Worm (Caenorhabditis elegans): ENCODE results near the gene fbxa-22.
A peak's percentile ranks its signal among the peaks of the same experiment; 100 is the strongest.

The fbxa-22 gene

ce11 chrIII:981960-982359 lies 43.3 kb downstream of the fbxa-22 start (continued):
- TF ChIP-seq syd-9 (tag; optimal IDR thresholded peaks at IDR 0.05) = no peak
- TF ChIP-seq ceh-19 (GFP tag; optimal IDR thresholded peaks at IDR 0.05) = no peak
- no peak for TF ChIP-seq npax-4 (tag; optimal IDR thresholded peaks at IDR 0.05)
- TF ChIP-seq elt-2 (tag; optimal IDR thresholded peaks at IDR 0.05) = no peak
- TF ChIP-seq tbx-2 (tag; optimal IDR thresholded peaks at IDR 0.05) = peak; percentile 23
- TF ChIP-seq Y22D7AL.16 (tag; optimal IDR thresholded peaks at IDR 0.05) = no peak
- no peak for TF ChIP-seq hlh-8 (tag; optimal IDR thresholded peaks at IDR 0.05)
- no peak for TF ChIP-seq odd-2 (tag; optimal IDR thresholded peaks at IDR 0.05)
- TF ChIP-seq ceh-31 (tag; optimal IDR thresholded peaks at IDR 0.05) = peak; percentile 9
- peak; percentile 27 for TF ChIP-seq dve-1 (tag; optimal IDR thresholded peaks at IDR 0.05)
- no peak for TF ChIP-seq hlh-30 (tag; optimal IDR thresholded peaks at IDR 0.05; ENCODE audit: insufficient read depth)
- TF ChIP-seq gmeb-2 (tag; optimal IDR thresholded peaks at IDR 0.05) = no peak
- no peak for TF ChIP-seq eyg-1 (tag; optimal IDR thresholded peaks at IDR 0.05)

- TF ChIP-seq ceh-48 (tag; optimal IDR thresholded peaks at IDR 0.05) = no peak
- TF ChIP-seq tbx-7 (tag; optimal IDR thresholded peaks at IDR 0.05) = no peak
- TF ChIP-seq pag-3 (tag; optimal IDR thresholded peaks at IDR 0.05; ENCODE audit: borderline replicate concordance) = no peak
- TF ChIP-seq F13H6.1 (tag; optimal IDR thresholded peaks at IDR 0.05) = no peak
- TF ChIP-seq dve-1 (tag; optimal IDR thresholded peaks at IDR 0.05) = no peak
- TF ChIP-seq pha-4 (tag; optimal IDR thresholded peaks at IDR 0.05) = no peak
- TF ChIP-seq Y22D7AL.16 (tag; optimal IDR thresholded peaks at IDR 0.05) = no peak
- TF ChIP-seq elt-4 (tag; optimal IDR thresholded peaks at IDR 0.05) = no peak
- TF ChIP-seq unc-3 (GFP tag; conservative IDR thresholded peaks at IDR 0.05) = no peak
- no peak for TF ChIP-seq unc-3 (tag; optimal IDR thresholded peaks at IDR 0.05)
- no peak for TF ChIP-seq hlh-15 (tag; optimal IDR thresholded peaks at IDR 0.05)
- TF ChIP-seq mec-3 (tag; optimal IDR thresholded peaks at IDR 0.05; ENCODE audit: borderline replicate concordance) = no peak
- no peak for TF ChIP-seq ahr-1 (tag; optimal IDR thresholded peaks at IDR 0.05)
- TF ChIP-seq rnt-1 (tag; optimal IDR thresholded peaks at IDR 0.05) = no peak
- TF ChIP-seq pat-9 (tag; optimal IDR thresholded peaks at IDR 0.05) = no peak
These were observed 44.3 kb downstream of the fbxa-22 start, which contains the start of gene tbc-10 for ce11 chrIII:982961-983360. Gene tbc-10 (plus strand): TSS chrIII:983261.

Data from whole organism, late embryonic.